Fruit fly (Drosophila melanogaster) whole organism, prepupa: ENCODE measurements around the gene CG4456.

ENCODE experiments used
- CG10631 ChIP-seq: fragments of 200-800 bp; sonication (Bioruptor generic); optimal IDR thresholded peaks from 2 replicates; lab custom pipeline; 2016; ENCODE audit warnings: missing biosample characterization, missing genetic modification characterization
- CG11762 ChIP-seq: fragments of 200-800 bp; sonication (Bioruptor generic); optimal IDR thresholded peaks from 3 replicates; lab custom pipeline; 2016; ENCODE audit warnings: missing biosample characterization, missing genetic modification characterization; ENCODE audit not compliant: insufficient read depth
- CG6163 ChIP-seq: fragments of 200-800 bp; sonication (Bioruptor generic); IDR thresholded peaks from 3 replicates; pipeline ENCODE4 v1.3.6; 2022; ENCODE audit warnings: missing biosample characterization, missing genetic modification characterization
- Eip78C ChIP-seq: fragments of 200-800 bp; sonication (Bioruptor generic); peaks from one replicate; lab custom pipeline; 2016; ENCODE audit warnings: missing biosample characterization, missing genetic modification characterization
- dsx ChIP-seq: fragments of 200-800 bp; optimal IDR thresholded peaks from 3 replicates; lab custom pipeline; 2019; ENCODE audit warnings: missing biosample characterization, mild to moderate bottlenecking, missing genetic modification characterization, moderate library complexity; ENCODE audit not compliant: poor library complexity, severe bottlenecking
- fkh ChIP-seq: fragments of 200-800 bp; sonication (Bioruptor generic); optimal IDR thresholded peaks from 3 replicates; lab custom pipeline; 2017; ENCODE audit warnings: missing biosample characterization, mild to moderate bottlenecking, missing genetic modification characterization, moderate library complexity

DNA sequence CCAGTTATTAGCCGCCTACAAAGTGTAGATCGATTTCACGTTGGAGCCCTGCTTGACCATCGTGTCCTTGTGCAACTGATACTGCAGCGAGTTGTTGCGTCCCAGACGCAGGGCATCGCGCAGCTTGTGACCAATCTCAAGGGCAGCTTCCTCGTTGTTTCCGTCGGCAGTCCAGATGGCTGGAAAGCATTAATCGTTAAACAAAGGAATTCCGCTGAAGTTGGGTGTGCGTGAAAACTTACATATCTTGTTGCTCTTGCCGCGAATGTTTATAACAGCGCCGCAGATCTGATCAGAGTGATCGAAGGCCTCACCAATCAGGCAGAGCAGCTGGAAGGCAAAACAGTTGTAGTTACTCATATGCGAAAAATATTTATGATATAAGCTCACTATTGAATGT is 27.3 kb downstream of the CG4456 start:
- no peak for TF ChIP-seq CG11762
- TF ChIP-seq Eip78C (GFP tag; lab: Kevin White, UChicago) = no peak
- TF ChIP-seq dsx (GFP tag; lab: Kevin White, UChicago) = no peak
- no peak for TF ChIP-seq CG10631 (GFP tag; lab: Kevin White, UChicago)
- no peak for TF ChIP-seq CG6163 (GFP tag; lab: Robert Waterston, UW)
- TF ChIP-seq fkh (GFP tag; lab: Kevin White, UChicago) = no peak
